Worm (Caenorhabditis elegans) whole organism, late embryonic: ENCODE results near the gene srbc-39.

Experiments used
- F13H6.1 ChIP-seq: sonication (generic microtip); optimal IDR thresholded peaks from 2 replicates; lab custom pipeline; 2016; ENCODE audit warnings: missing genetic modification characterization, missing compliant biosample characterization
- ama-1 ChIP-seq: fragments of 150-350 bp; optimal IDR thresholded peaks from 2 replicates; lab custom pipeline; 2014
- ceh-34 ChIP-seq: sonication (generic microtip); optimal IDR thresholded peaks from 2 replicates; lab custom pipeline; 2016; ENCODE audit warnings: mild to moderate bottlenecking, missing genetic modification characterization, missing compliant biosample characterization
- ceh-48 ChIP-seq: sonication (generic microtip); optimal IDR thresholded peaks from 2 replicates; lab custom pipeline; 2016; ENCODE audit warnings: missing genetic modification characterization, inconsistent platforms, missing compliant biosample characterization
- ceh-6 ChIP-seq: fragments of 200-800 bp; sonication (Bioruptor generic); optimal IDR thresholded peaks from 2 replicates; lab custom pipeline; 2018; ENCODE audit warnings: mild to moderate bottlenecking, missing genetic modification characterization, missing compliant biosample characterization
- elt-4 ChIP-seq: sonication (generic microtip); optimal IDR thresholded peaks from 2 replicates; lab custom pipeline; 2016; ENCODE audit warnings: missing genetic modification characterization, missing compliant biosample characterization
- fkh-10 ChIP-seq: fragments of 150-350 bp; optimal IDR thresholded peaks from 2 replicates; lab custom pipeline; 2014; ENCODE audit warnings: missing biosample characterization, missing genetic modification reagents, missing genetic modification characterization
- gmeb-2 ChIP-seq: sonication (generic microtip); optimal IDR thresholded peaks from 2 replicates; lab custom pipeline; 2016; ENCODE audit warnings: missing genetic modification characterization, inconsistent platforms, missing compliant biosample characterization
- hlh-15 ChIP-seq: sonication (generic microtip); optimal IDR thresholded peaks from 2 replicates; lab custom pipeline; 2016; ENCODE audit warnings: missing genetic modification characterization, missing compliant biosample characterization
- nfya-1 ChIP-seq: sonication (generic microtip); optimal IDR thresholded peaks from 2 replicates; lab custom pipeline; 2017; ENCODE audit warnings: missing genetic modification characterization, mild to moderate bottlenecking, missing compliant biosample characterization, antibody characterized with exemption, moderate library complexity
- nhr-11 ChIP-seq: fragments of 150-350 bp; optimal IDR thresholded peaks from 2 replicates; lab custom pipeline; 2014; ENCODE audit warnings: missing biosample characterization, missing genetic modification characterization
- pha-4 ChIP-seq: fragments of 150-350 bp; optimal IDR thresholded peaks from 2 replicates; lab custom pipeline; 2018; ENCODE audit warnings: missing biosample characterization, missing genetic modification reagents, missing genetic modification characterization
- pqm-1 ChIP-seq: sonication (generic microtip); optimal IDR thresholded peaks from 2 replicates; lab custom pipeline; 2016; ENCODE audit warnings: missing genetic modification characterization, missing compliant biosample characterization
- ref-2 ChIP-seq: sonication (generic microtip); optimal IDR thresholded peaks from 2 replicates; lab custom pipeline; 2016; ENCODE audit warnings: missing genetic modification characterization, missing compliant biosample characterization

DNA sequence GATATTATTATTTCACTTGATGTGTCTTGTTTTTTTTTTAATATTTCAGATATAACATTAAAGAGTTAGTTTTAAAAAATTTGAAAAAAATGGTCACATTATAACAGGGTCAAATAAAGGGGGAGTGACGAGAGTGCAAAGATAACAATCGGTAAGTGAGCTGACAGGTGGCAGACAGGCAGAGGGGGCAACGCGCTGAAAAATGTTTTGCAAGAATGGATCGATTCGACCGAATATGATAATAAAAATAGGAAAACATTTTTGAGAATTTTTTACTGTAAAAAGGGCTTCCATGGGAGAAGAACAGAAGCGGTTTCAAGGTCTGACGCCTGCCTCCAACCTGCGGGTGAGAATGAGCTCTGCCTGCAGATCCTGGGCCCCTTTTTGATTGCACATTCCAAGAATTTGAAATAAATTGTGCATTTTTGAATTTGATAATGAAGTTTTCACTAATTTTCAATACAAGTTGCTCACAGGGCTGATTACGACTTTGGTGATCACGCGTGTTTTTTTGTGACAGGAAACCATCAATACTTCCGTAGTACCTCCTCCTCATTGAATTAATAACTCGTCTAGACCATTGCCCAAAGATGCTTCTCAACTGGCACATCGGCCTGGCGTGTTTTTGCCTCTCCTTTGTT lies 9.3 kb upstream of the srbc-39 start, which contains the start of the genes ugt-29 and srx-5:
- no peak for TF ChIP-seq ceh-48 (tag; lab: Kevin White, UChicago)
- TF ChIP-seq F13H6.1 (tag; lab: Kevin White, UChicago): no peak
- TF ChIP-seq pha-4 (tag; lab: Kevin White, UChicago): no peak
- TF ChIP-seq pqm-1: no peak
- TF ChIP-seq ceh-34 (tag; lab: Kevin White, UChicago): no peak
- TF ChIP-seq hlh-15 (tag; lab: Kevin White, UChicago): no peak
- no peak for TF ChIP-seq ceh-6 (GFP tag; lab: Kevin White, UChicago)
- no peak for TF ChIP-seq ama-1
- TF ChIP-seq ref-2 (tag; lab: Kevin White, UChicago): no peak
- TF ChIP-seq nhr-11 (tag; lab: Kevin White, UChicago): no peak
- TF ChIP-seq gmeb-2: no peak
- no peak for TF ChIP-seq elt-4 (tag; lab: Kevin White, UChicago)
- no peak for TF ChIP-seq nfya-1 (tag; lab: Kevin White, UChicago)
- TF ChIP-seq fkh-10: no peak
